Worm (Caenorhabditis elegans) whole organism, L4 larva: ENCODE data around the gene inx-10.

Source experiments
- D1046.2 ChIP-seq: fragments of 200-800 bp; sonication (Bioruptor generic); IDR thresholded peaks from 2 replicates; pipeline ENCODE4 v1.3.6; 2022; ENCODE audit warnings: missing genetic modification characterization, missing compliant biosample characterization
- F26F4.8 ChIP-seq: fragments of 200-800 bp; sonication (Bioruptor generic); conservative IDR thresholded peaks from 2 replicates; pipeline ENCODE4 v1.3.6; 2022; ENCODE audit warnings: missing genetic modification characterization, missing compliant biosample characterization
- F44E2.7 ChIP-seq: fragments of 200-800 bp; sonication (Bioruptor generic); IDR thresholded peaks from 2 replicates; pipeline ENCODE4 v2.1.2; 2022; ENCODE audit warnings: missing genetic modification characterization, missing compliant biosample characterization
- T20F7.1 ChIP-seq: fragments of 200-800 bp; sonication (Bioruptor generic); optimal IDR thresholded peaks from 2 replicates; lab custom pipeline; 2018; ENCODE audit warnings: mild to moderate bottlenecking, missing genetic modification characterization, missing compliant biosample characterization
- Y105C5A.15 ChIP-seq: fragments of 200-800 bp; sonication (Bioruptor generic); IDR thresholded peaks from 2 replicates; pipeline ENCODE4 v1.3.6; 2022; ENCODE audit warnings: missing genetic modification characterization, missing compliant biosample characterization
- ZK337.2 ChIP-seq: fragments of 200-800 bp; sonication (Bioruptor generic); IDR thresholded peaks from 2 replicates; pipeline ENCODE4 v1.3.6; 2022; ENCODE audit warnings: missing genetic modification reagents, missing genetic modification characterization, missing compliant biosample characterization
- ama-1 ChIP-seq: fragments of 150-350 bp; optimal IDR thresholded peaks from 2 replicates; lab custom pipeline; 2014; ENCODE audit warnings: inconsistent platforms, mixed read lengths
- arid-1 ChIP-seq: fragments of 200-800 bp; sonication (Bioruptor generic); conservative IDR thresholded peaks from 2 replicates; pipeline ENCODE4 v1.3.6; 2022; ENCODE audit warnings: missing genetic modification reagents, missing genetic modification characterization, missing compliant biosample characterization
- attf-4 ChIP-seq: sonication (generic microtip); optimal IDR thresholded peaks from 3 replicates; lab custom pipeline; 2017; ENCODE audit warnings: missing biosample characterization, missing genetic modification characterization
- ceh-44 ChIP-seq: fragments of 200-800 bp; sonication (Bioruptor generic); IDR thresholded peaks from 2 replicates; pipeline ENCODE4 v1.3.6; 2022; ENCODE audit warnings: missing genetic modification reagents, missing genetic modification characterization, missing compliant biosample characterization
- ceh-82 ChIP-seq: sonication (generic microtip); optimal IDR thresholded peaks from 2 replicates; lab custom pipeline; 2017; ENCODE audit warnings: missing biosample characterization, missing genetic modification characterization
- ces-1 ChIP-seq: fragments of 150-350 bp; sonication (generic microtip); optimal IDR thresholded peaks from 4 replicates; lab custom pipeline; 2014; ENCODE audit warnings: missing biosample characterization, missing genetic modification reagents, missing genetic modification characterization
- cey-2 ChIP-seq: sonication (generic microtip); optimal IDR thresholded peaks from 3 replicates; lab custom pipeline; 2017; ENCODE audit warnings: missing genetic modification characterization, mild to moderate bottlenecking, missing compliant biosample characterization, antibody characterized with exemption, borderline replicate concordance; ENCODE audit not compliant: insufficient read depth
- ctbp-1 ChIP-seq: fragments of 200-800 bp; sonication (Bioruptor generic); IDR thresholded peaks from 2 replicates; pipeline ENCODE4 v1.3.6; 2022; ENCODE audit warnings: missing genetic modification reagents, missing genetic modification characterization, missing compliant biosample characterization
- daf-12 ChIP-seq: fragments of 150-350 bp; optimal IDR thresholded peaks from 2 replicates; lab custom pipeline; 2014; ENCODE audit warnings: missing biosample characterization, missing genetic modification reagents, missing genetic modification characterization
- daf-19 ChIP-seq: fragments of 200-800 bp; sonication (Bioruptor generic); conservative IDR thresholded peaks from 2 replicates; pipeline ENCODE4 v1.3.6; 2022; ENCODE audit warnings: missing genetic modification characterization, missing compliant biosample characterization
- daf-8 ChIP-seq: fragments of 200-800 bp; sonication (Bioruptor generic); IDR thresholded peaks from 2 replicates; pipeline ENCODE4 v1.3.6; 2022; ENCODE audit warnings: missing genetic modification characterization, missing compliant biosample characterization
- dmd-8 ChIP-seq: fragments of 200-800 bp; sonication (Bioruptor generic); IDR thresholded peaks from 2 replicates; pipeline ENCODE4 v1.3.6; 2022; ENCODE audit warnings: missing genetic modification characterization, missing compliant biosample characterization
- egl-27 ChIP-seq: sonication (generic microtip); optimal IDR thresholded peaks from 3 replicates; lab custom pipeline; 2017; ENCODE audit warnings: missing biosample characterization, missing genetic modification reagents, missing genetic modification characterization
- fkh-10 ChIP-seq: fragments of 150-350 bp; optimal IDR thresholded peaks from 2 replicates; lab custom pipeline; 2014; ENCODE audit warnings: missing biosample characterization, missing genetic modification reagents, missing genetic modification characterization
- hlh-11 ChIP-seq: fragments of 200-800 bp; sonication (Bioruptor generic); optimal IDR thresholded peaks from 2 replicates; lab custom pipeline; 2018; ENCODE audit warnings: mild to moderate bottlenecking, missing genetic modification characterization, missing compliant biosample characterization
- lim-7 ChIP-seq: fragments of 200-800 bp; sonication (Bioruptor generic); IDR thresholded peaks from 2 replicates; pipeline ENCODE4 v1.3.6; 2022; ENCODE audit warnings: missing genetic modification characterization, missing compliant biosample characterization
- lin-29 ChIP-seq: fragments of 200-800 bp; sonication (Bioruptor generic); IDR thresholded peaks from 2 replicates; pipeline ENCODE4 v1.3.6; 2022; ENCODE audit warnings: missing genetic modification reagents, missing genetic modification characterization, missing compliant biosample characterization
- lin-38 ChIP-seq: fragments of 200-800 bp; sonication (Bioruptor generic); IDR thresholded peaks from 2 replicates; pipeline ENCODE4 v1.3.6; 2022; ENCODE audit warnings: missing genetic modification reagents, missing genetic modification characterization, missing compliant biosample characterization
- lin-39 ChIP-seq: fragments of 150-350 bp; optimal IDR thresholded peaks from 2 replicates; lab custom pipeline; 2014; ENCODE audit warnings: missing biosample characterization, missing genetic modification reagents, missing genetic modification characterization
- lir-3 ChIP-seq: sonication (generic microtip); optimal IDR thresholded peaks from 2 replicates; lab custom pipeline; 2016; ENCODE audit warnings: mild to moderate bottlenecking, missing genetic modification characterization, missing compliant biosample characterization
- madf-5 ChIP-seq, 2 experiments: fragments of 200-800 bp; sonication (Bioruptor generic); IDR thresholded peaks; 2 replicates each; pipeline ENCODE4 v1.3.6; 2022; ENCODE audit warnings: missing compliant biosample characterization in 2 of 2, missing genetic modification characterization in 2 of 2
- madf-9 ChIP-seq: fragments of 200-800 bp; sonication (Bioruptor generic); conservative IDR thresholded peaks from 2 replicates; pipeline ENCODE4 v1.3.6; 2022; ENCODE audit warnings: missing genetic modification reagents, missing genetic modification characterization, missing compliant biosample characterization
- mep-1 ChIP-seq: fragments of 150-350 bp; sonication (generic microtip); optimal IDR thresholded peaks from 3 replicates; lab custom pipeline; 2014; ENCODE audit warnings: missing biosample characterization, missing genetic modification characterization
- mes-2 ChIP-seq: sonication (generic microtip); optimal IDR thresholded peaks from 2 replicates; lab custom pipeline; 2016; ENCODE audit warnings: missing genotype, mild to moderate bottlenecking, missing genetic modification characterization, missing compliant biosample characterization; ENCODE audit not compliant: poor library complexity, severe bottlenecking
- mxl-3 ChIP-seq: fragments of 200-800 bp; sonication (Bioruptor generic); optimal IDR thresholded peaks from 2 replicates; lab custom pipeline; 2018; ENCODE audit warnings: mild to moderate bottlenecking, missing genetic modification characterization, missing compliant biosample characterization
- nhr-10 ChIP-seq: fragments of 150-350 bp; optimal IDR thresholded peaks from 2 replicates; lab custom pipeline; 2014; ENCODE audit warnings: missing biosample characterization, missing genetic modification characterization
- nhr-11 ChIP-seq: fragments of 150-350 bp; optimal IDR thresholded peaks from 2 replicates; lab custom pipeline; 2014; ENCODE audit warnings: missing biosample characterization, missing genetic modification characterization
- nhr-237 ChIP-seq: sonication (generic microtip); optimal IDR thresholded peaks from 2 replicates; lab custom pipeline; 2017; ENCODE audit warnings: missing biosample characterization, missing genetic modification characterization
- nhr-28 ChIP-seq: fragments of 150-350 bp; optimal IDR thresholded peaks from 2 replicates; lab custom pipeline; 2014; ENCODE audit warnings: missing biosample characterization, missing genetic modification characterization
- nhr-41 ChIP-seq: fragments of 200-800 bp; sonication (Bioruptor generic); IDR thresholded peaks from 2 replicates; pipeline ENCODE4 v1.3.6; 2022; ENCODE audit warnings: missing genetic modification reagents, missing genetic modification characterization, missing compliant biosample characterization
- nhr-6 ChIP-seq: fragments of 150-350 bp; optimal IDR thresholded peaks from 2 replicates; lab custom pipeline; 2014; ENCODE audit warnings: missing biosample characterization, missing genetic modification characterization
- nhr-76 ChIP-seq: fragments of 150-350 bp; optimal IDR thresholded peaks from 2 replicates; lab custom pipeline; 2014; ENCODE audit warnings: missing biosample characterization, missing genetic modification characterization
- pha-4 ChIP-seq, 2 experiments: fragments of 150-350 bp in 1 of 2; fragments of 200-800 bp in 1 of 2; sonication (Bioruptor generic) in 1 of 2; IDR thresholded peaks in 1 of 2; optimal IDR thresholded peaks in 1 of 2; 2 replicates each; pipeline versions ENCODE4 v1.3.6 to Lab custom; 2014 to 2022; ENCODE audit warnings: missing genetic modification characterization in 2 of 2, missing genetic modification reagents in 2 of 2, missing biosample characterization in 1 of 2, missing compliant biosample characterization in 1 of 2
- pqm-1 ChIP-seq: sonication (generic microtip); optimal IDR thresholded peaks from 2 replicates; lab custom pipeline; 2017; ENCODE audit warnings: missing biosample characterization, missing genetic modification characterization
- rbr-2 ChIP-seq: sonication (generic microtip); optimal IDR thresholded peaks from 2 replicates; lab custom pipeline; 2016; ENCODE audit warnings: missing genotype, missing genetic modification characterization, missing compliant biosample characterization
- saeg-2 ChIP-seq: fragments of 200-800 bp; sonication (Bioruptor generic); IDR thresholded peaks from 2 replicates; pipeline ENCODE4 v1.3.6; 2022; ENCODE audit warnings: missing genetic modification reagents, missing genetic modification characterization, missing compliant biosample characterization
- skn-1 ChIP-seq: fragments of 150-350 bp; optimal IDR thresholded peaks from 2 replicates; lab custom pipeline; 2014; ENCODE audit warnings: missing biosample characterization, missing genetic modification characterization
- snpc-4 ChIP-seq: fragments of 150-350 bp; optimal IDR thresholded peaks from 2 replicates; lab custom pipeline; 2014; ENCODE audit warnings: missing biosample characterization, missing genetic modification characterization
- spr-1 ChIP-seq: sonication (generic microtip); optimal IDR thresholded peaks from 2 replicates; lab custom pipeline; 2016; ENCODE audit warnings: mild to moderate bottlenecking, missing genetic modification characterization, missing compliant biosample characterization
- tag-97 ChIP-seq: fragments of 200-800 bp; sonication (Bioruptor generic); IDR thresholded peaks from 2 replicates; pipeline ENCODE4 v1.3.6; 2022; ENCODE audit warnings: missing genetic modification characterization, missing compliant biosample characterization
- unc-130 ChIP-seq: sonication (generic microtip); optimal IDR thresholded peaks from 2 replicates; lab custom pipeline; 2016; ENCODE audit warnings: missing genetic modification reagents, missing genetic modification characterization, missing compliant biosample characterization
- unc-39 ChIP-seq: sonication (generic microtip); optimal IDR thresholded peaks from 2 replicates; lab custom pipeline; 2017; ENCODE audit warnings: missing biosample characterization, missing genetic modification characterization
- zag-1 ChIP-seq: fragments of 150-350 bp; optimal IDR thresholded peaks from 2 replicates; lab custom pipeline; 2014; ENCODE audit warnings: missing biosample characterization, missing genetic modification characterization
- zfp-2 ChIP-seq: sonication (generic microtip); optimal IDR thresholded peaks from 2 replicates; lab custom pipeline; 2016; ENCODE audit warnings: mild to moderate bottlenecking, missing genetic modification characterization, missing compliant biosample characterization
- zfp-3 ChIP-seq: fragments of 200-800 bp; sonication (Bioruptor generic); conservative IDR thresholded peaks from 2 replicates; pipeline ENCODE4 v1.3.6; 2022; ENCODE audit warnings: missing genetic modification reagents, missing genetic modification characterization, missing compliant biosample characterization
- zip-2 ChIP-seq: fragments of 150-350 bp; optimal IDR thresholded peaks from 2 replicates; lab custom pipeline; 2014; ENCODE audit warnings: missing biosample characterization, missing genetic modification characterization
- ztf-11 ChIP-seq: fragments of 150-350 bp; optimal IDR thresholded peaks from 2 replicates; lab custom pipeline; 2014; ENCODE audit warnings: missing biosample characterization, missing genetic modification characterization
- ztf-7 ChIP-seq: fragments of 150-350 bp; optimal IDR thresholded peaks from 2 replicates; lab custom pipeline; 2014; ENCODE audit warnings: missing biosample characterization, missing genetic modification characterization

Gene inx-10

ce11 chrV:9212499-9212898 is 5.2 kb upstream of the inx-10 start (continued):
- no peak for TF ChIP-seq zfp-2
- TF ChIP-seq ceh-82 (tag; lab: Kevin White, UChicago): no peak
- TF ChIP-seq fkh-10 (GFP tag; lab: Kevin White, UChicago): no peak
- peak; percentile 17 for TF ChIP-seq nhr-6 (tag; lab: Kevin White, UChicago)
- TF ChIP-seq rbr-2: peak; percentile 47
- no peak for TF ChIP-seq zip-2 (tag; lab: Kevin White, UChicago)
- TF ChIP-seq nhr-41 (GFP tag; lab: Robert Waterston, UW): no peak
- no peak for TF ChIP-seq lir-3 (tag; lab: Kevin White, UChicago)
- no peak for TF ChIP-seq lin-39 (tag; lab: Kevin White, UChicago)
- no peak for TF ChIP-seq D1046.2
- no peak for TF ChIP-seq ztf-7 (tag; lab: Kevin White, UChicago)
- peak; percentile 93 for TF ChIP-seq nhr-28 (tag; lab: Kevin White, UChicago)
- peak; percentile 81 for TF ChIP-seq mep-1
- no peak for TF ChIP-seq nhr-10 (tag; lab: Kevin White, UChicago)
- TF ChIP-seq F26F4.8: no peak
- no peak for TF ChIP-seq attf-4 (tag; lab: Kevin White, UChicago)
- no peak for TF ChIP-seq snpc-4
- TF ChIP-seq nhr-237 (tag; lab: Kevin White, UChicago): no peak
- TF ChIP-seq T20F7.1: peak; percentile 47
- no peak for TF ChIP-seq saeg-2 (GFP tag; lab: Robert Waterston, UW)
- peak; percentile 43 for TF ChIP-seq nhr-11
- no peak for TF ChIP-seq ztf-11
- TF ChIP-seq madf-5 (GFP tag; IDR thresholded peaks at IDR 0.05; lab: Robert Waterston, UW): no peak
- peak; percentile 66 for TF ChIP-seq mes-2 (tag; lab: Kevin White, UChicago)
- no peak for TF ChIP-seq ceh-44
- peak; percentile 41 for TF ChIP-seq mxl-3
- no peak for TF ChIP-seq daf-8 (GFP tag; lab: Robert Waterston, UW)
- no peak for TF ChIP-seq ctbp-1 (GFP tag; lab: Robert Waterston, UW)
- TF ChIP-seq pha-4 (GFP tag; IDR thresholded peaks at IDR 0.05; lab: Robert Waterston, UW): no peak
- TF ChIP-seq pha-4 (tag; optimal IDR thresholded peaks at IDR 0.05; lab: Kevin White, UChicago): peak; percentile 64
- TF ChIP-seq Y105C5A.15: no peak
- no peak for TF ChIP-seq spr-1
- no peak for TF ChIP-seq skn-1 (tag; lab: Kevin White, UChicago)
- TF ChIP-seq zag-1 (tag; lab: Kevin White, UChicago): no peak
- TF ChIP-seq ZK337.2 (GFP tag; lab: Robert Waterston, UW): no peak
- TF ChIP-seq nhr-76: no peak
- peak; percentile 72 for TF ChIP-seq pqm-1
- no peak for TF ChIP-seq daf-12 (tag; lab: Kevin White, UChicago)
- no peak for TF ChIP-seq madf-9 (GFP tag; lab: Robert Waterston, UW)
- peak; percentile 82 for TF ChIP-seq lin-38 (GFP tag; lab: Robert Waterston, UW)
- TF ChIP-seq lim-7: no peak
- TF ChIP-seq zfp-3 (GFP tag; lab: Robert Waterston, UW): no peak
- no peak for TF ChIP-seq dmd-8 (GFP tag; lab: Robert Waterston, UW)
- no peak for TF ChIP-seq egl-27 (tag; lab: Kevin White, UChicago)
- no peak for TF ChIP-seq cey-2 (tag; lab: Kevin White, UChicago)
- peak; percentile 60 for TF ChIP-seq ces-1 (GFP tag; lab: Kevin White, UChicago)
- TF ChIP-seq hlh-11 (tag; lab: Kevin White, UChicago): peak; percentile 56
- no peak for TF ChIP-seq F44E2.7 (GFP tag; lab: Robert Waterston, UW)
- no peak for TF ChIP-seq daf-19 (GFP tag; lab: Robert Waterston, UW)
- no peak for TF ChIP-seq unc-39 (tag; lab: Kevin White, UChicago)
- TF ChIP-seq lin-29 (GFP tag; lab: Robert Waterston, UW): no peak
- TF ChIP-seq tag-97 (GFP tag; lab: Robert Waterston, UW): no peak
- TF ChIP-seq arid-1: no peak
- TF ChIP-seq ama-1: no peak
- no peak for TF ChIP-seq unc-130
